Fruit fly (Drosophila melanogaster): ENCODE results near the gene CG32052.

DNA sequence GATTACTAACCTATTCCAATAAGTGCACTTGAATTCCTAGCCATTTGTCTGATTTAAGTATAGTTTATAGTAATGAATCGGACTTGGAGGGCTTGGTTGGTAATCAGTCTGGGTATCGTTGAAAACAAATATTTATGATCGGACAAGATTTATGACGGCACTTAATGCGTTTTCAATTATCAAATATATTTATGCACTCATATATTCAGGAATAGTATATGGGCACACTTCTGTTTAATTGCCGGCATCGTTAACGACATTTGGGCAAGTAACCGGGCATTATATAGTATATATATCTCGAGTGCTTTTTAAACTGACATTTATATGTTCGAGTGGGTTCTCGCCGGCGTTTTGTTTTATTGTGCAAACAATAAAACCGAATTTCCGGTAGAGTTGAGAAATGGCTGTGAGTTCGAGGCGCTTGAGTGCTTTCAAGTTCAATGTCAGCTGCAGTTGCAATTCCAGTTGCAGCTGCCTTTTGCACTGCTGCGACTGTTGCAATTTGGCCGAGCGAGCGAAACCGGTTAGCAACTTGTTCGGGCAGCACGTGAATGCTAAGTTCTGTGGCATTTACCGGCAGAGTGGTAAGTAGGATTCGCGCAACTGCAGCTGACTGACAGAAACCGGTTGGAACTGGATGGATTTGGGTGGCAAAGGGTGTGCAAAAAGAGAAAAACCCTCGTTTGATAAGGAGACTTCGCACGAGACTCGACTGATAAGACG is 19.0 kb upstream of the CG32052 start:
- TF ChIP-seq bab1 (GFP tag; optimal IDR thresholded peaks at IDR 0.05) (no peak), toe (GFP tag; optimal IDR thresholded peaks at IDR 0.05) (no peak), kay (GFP tag; ENCODE audit: borderline replicate concordance) (peak; percentile 47), CG11617 (GFP tag; optimal IDR thresholded peaks at IDR 0.05) (no peak), cic (GFP tag; optimal IDR thresholded peaks at IDR 0.05) (no peak), cnc (optimal IDR thresholded peaks at IDR 0.05) (no peak), Hr96 (GFP tag; optimal IDR thresholded peaks at IDR 0.05) (no peak), ovo (GFP tag; optimal IDR thresholded peaks at IDR 0.05) (no peak), Crg-1 (GFP tag; optimal IDR thresholded peaks at IDR 0.05) (no peak), Clk (GFP tag; optimal IDR thresholded peaks at IDR 0.05) (no peak), CG5204 (GFP tag; optimal IDR thresholded peaks at IDR 0.05) (no peak), CG1620 (GFP tag; optimal IDR thresholded peaks at IDR 0.05) (no peak), tj (GFP tag; optimal IDR thresholded peaks at IDR 0.05) (no peak)
